Worm (Caenorhabditis elegans): Measurements from ENCODE around the gene nhr-227.
"Not testable (repeated sequence)": the region's sequence is repeated elsewhere in the genome, so short reads cannot be mapped to it uniquely, and the experiment has no call there.

The nhr-227 gene

DNA sequence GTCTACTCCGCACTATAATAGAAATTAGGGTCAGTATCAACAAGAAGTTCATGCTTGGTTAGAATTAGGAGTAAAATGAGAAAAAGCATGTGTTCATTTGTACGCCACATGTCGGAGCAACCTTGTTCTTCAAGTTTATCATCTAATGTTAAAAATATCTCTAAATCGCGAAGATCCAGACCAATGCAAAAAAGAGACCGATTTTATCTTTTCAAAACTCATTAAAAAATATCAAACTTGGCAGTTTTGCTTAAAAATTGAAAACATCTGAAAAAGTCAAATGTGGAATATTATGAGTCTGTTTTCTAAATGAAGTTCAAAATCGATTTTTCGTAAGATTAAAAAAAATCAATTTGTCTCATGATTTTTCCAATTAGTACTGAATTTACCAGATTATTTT is 35.8 kb downstream of the nhr-227 start, which contains the start of gene Y19D10B.6:
TSS of gene Y19D10B.6 (minus strand) at position 101 of the 400 bp plus-strand sequence.
- TF ChIP-seq nhr-43 (tag; optimal IDR thresholded peaks at IDR 0.05; ENCODE audit: poor library complexity, severe bottlenecking); fkh-10 (GFP tag; optimal IDR thresholded peaks at IDR 0.05); fkh-2 (tag; optimal IDR thresholded peaks at IDR 0.05): not testable (repeated sequence)

- not testable (repeated sequence) for TF ChIP-seq elt-1, nhr-25, nhr-77 (tag; optimal IDR thresholded peaks at IDR 0.05)
Measured at ce11 chrV:2322466-2322865, 37.2 kb downstream of the nhr-227 start, which contains the start of gene pud-1.2. pud-1.2 (minus strand) TSS chrV:2322566.

- TF ChIP-seq elt-2 (tag; optimal IDR thresholded peaks at IDR 0.05) (peak; percentile 98), ceh-82 (tag; optimal IDR thresholded peaks at IDR 0.05) (no peak), pqm-1 (tag; optimal IDR thresholded peaks at IDR 0.05) (peak; percentile 99), fkh-2 (tag; optimal IDR thresholded peaks at IDR 0.05) (no peak), skn-1 (tag; optimal IDR thresholded peaks at IDR 0.05) (peak; percentile 54)
Measured at ce11 chrV:2324260-2324659, 39.0 kb downstream of the nhr-227 start.

DNA sequence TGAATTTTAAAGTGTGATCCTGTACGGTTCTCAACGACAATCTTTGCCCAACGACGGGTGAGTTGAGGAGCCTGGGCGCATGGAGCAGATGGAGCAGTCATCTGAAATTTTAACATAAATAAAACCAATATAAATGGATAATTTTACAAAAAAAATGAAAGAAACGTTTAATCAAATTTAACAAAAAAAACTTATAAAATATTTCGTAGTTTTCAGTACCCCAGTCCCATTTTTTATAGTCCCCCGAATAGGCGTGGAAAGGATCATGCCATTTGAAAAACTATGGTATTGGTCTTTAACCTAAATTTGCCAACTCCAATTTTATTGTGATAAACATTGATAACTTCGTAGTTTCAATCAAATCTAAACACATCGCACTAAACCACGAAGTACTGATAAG is 39.8 kb downstream of the nhr-227 start, which contains the start of gene pud-3:
TSS of gene pud-3 (minus strand) at position 101 of the 400 bp plus-strand sequence.
- TF ChIP-seq pqm-1 (tag; optimal IDR thresholded peaks at IDR 0.05) (peak; percentile 41), nhr-76 (tag; optimal IDR thresholded peaks at IDR 0.05) (no peak)

DNA sequence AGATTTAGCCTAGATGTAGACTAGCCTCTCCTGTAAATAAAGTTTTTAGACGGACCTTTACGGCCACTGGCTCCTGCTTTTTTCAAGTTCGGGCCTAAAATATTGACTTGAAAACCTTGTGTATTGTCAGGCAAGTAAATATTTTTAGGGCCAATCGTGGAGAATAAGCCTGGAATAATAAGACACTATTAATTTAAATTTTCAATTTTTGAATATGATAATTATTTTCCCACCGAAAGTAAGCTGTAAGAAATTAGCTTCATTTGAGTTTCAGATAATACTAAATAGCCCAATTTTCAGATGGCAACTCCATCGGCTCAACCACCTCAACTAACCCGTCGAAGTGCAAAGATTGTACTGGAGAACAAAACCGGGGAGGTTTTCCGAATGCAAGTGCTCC is 41.1 kb downstream of the nhr-227 start, which contains the start of gene pud-4:
TSS of gene pud-4 (plus strand) at position 301 of the 400 bp plus-strand sequence.
- TF ChIP-seq egl-27 (tag; optimal IDR thresholded peaks at IDR 0.05), result no peak
- TF ChIP-seq nhr-23 (tag; optimal IDR thresholded peaks at IDR 0.05), result no peak
- TF ChIP-seq skn-1 (tag; optimal IDR thresholded peaks at IDR 0.05), result no peak
- TF ChIP-seq nhr-25 (tag; optimal IDR thresholded peaks at IDR 0.05), result no peak
- TF ChIP-seq hmg-11 (tag; optimal IDR thresholded peaks at IDR 0.05), result no peak
- TF ChIP-seq aly-2 (tag; optimal IDR thresholded peaks at IDR 0.05), result no peak
- TF ChIP-seq ceh-28 (tag; optimal IDR thresholded peaks at IDR 0.05), result no peak
- no peak for TF ChIP-seq elt-2 (tag; optimal IDR thresholded peaks at IDR 0.05)
- no peak for TF ChIP-seq egl-5 (tag; optimal IDR thresholded peaks at IDR 0.05)
- no peak for TF ChIP-seq fkh-2 (tag; optimal IDR thresholded peaks at IDR 0.05)

DNA sequence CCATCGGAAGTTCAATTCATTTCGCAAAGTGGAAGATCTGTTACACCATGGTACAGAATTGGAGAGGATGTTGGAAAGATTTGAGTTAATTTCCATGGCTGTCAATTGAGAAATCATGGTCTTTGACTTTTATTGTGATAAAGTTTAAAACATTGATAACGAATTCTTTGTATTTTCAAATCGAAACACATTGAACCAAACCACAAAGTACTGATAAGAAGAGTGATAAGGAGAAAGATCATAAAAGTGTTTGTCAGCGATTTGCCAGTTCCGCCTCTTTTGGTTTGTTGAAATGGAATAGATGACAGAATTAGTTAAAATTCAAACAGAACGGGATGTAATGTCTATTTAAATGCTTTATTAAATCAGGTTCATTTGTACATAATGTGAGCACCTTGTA is 41.9 kb downstream of the nhr-227 start:
- TF ChIP-seq nhr-11 (tag; optimal IDR thresholded peaks at IDR 0.05), result no peak
- TF ChIP-seq nhr-76 (tag; optimal IDR thresholded peaks at IDR 0.05), result no peak
- peak; percentile 98 for TF ChIP-seq elt-2 (tag; optimal IDR thresholded peaks at IDR 0.05)
- peak; percentile 99 for TF ChIP-seq pqm-1 (tag; optimal IDR thresholded peaks at IDR 0.05)
- no peak for TF ChIP-seq ztf-4 (tag; optimal IDR thresholded peaks at IDR 0.05)
- peak; percentile 30 for TF ChIP-seq pha-4 (tag; optimal IDR thresholded peaks at IDR 0.05)
- peak; percentile 41 for TF ChIP-seq nfya-1 (tag; optimal IDR thresholded peaks at IDR 0.05; ENCODE audit: insufficient read depth)
- no peak for TF ChIP-seq nhr-43 (tag; optimal IDR thresholded peaks at IDR 0.05; ENCODE audit: poor library complexity, severe bottlenecking)
- peak; percentile 58 for TF ChIP-seq jun-1 (tag; optimal IDR thresholded peaks at IDR 0.05)

DNA sequence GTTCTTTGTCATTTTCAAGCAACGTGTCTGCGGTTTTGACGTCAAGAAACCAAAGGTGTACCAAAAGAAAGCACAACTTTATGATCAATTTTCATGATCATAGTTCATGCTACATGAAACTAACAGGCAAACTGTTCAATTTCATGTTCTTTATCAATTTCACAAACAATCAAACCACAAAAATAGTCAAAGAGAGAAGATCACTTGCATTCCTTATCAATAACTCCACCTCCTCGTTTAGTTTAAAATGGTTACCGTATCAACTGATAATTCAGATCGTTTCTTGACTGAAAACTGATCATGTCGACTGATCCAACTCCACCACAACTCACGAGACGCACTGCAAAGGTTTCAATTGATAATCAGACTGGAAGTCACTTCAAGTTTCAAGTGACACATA is 44.9 kb downstream of the nhr-227 start, which contains the start of gene pud-1.1:
TSS of gene pud-1.1 (plus strand) at position 301 of the 400 bp plus-strand sequence.
- not testable (repeated sequence) for TF ChIP-seq snpc-4, ZK546.5, ceh-16 (tag; optimal IDR thresholded peaks at IDR 0.05)

- not testable (repeated sequence) for TF ChIP-seq ceh-28, nhr-28, jun-1 (tag; optimal IDR thresholded peaks at IDR 0.05)
Measured at ce11 chrV:2331616-2332015, 46.4 kb downstream of the nhr-227 start, which contains the start of gene irld-32. irld-32 (plus strand) TSS chrV:2331916.

Measured in whole organism, L3 larva.